Worm (Caenorhabditis elegans): ENCODE results near the gene C30H6.12.

The C30H6.12 gene

DNA sequence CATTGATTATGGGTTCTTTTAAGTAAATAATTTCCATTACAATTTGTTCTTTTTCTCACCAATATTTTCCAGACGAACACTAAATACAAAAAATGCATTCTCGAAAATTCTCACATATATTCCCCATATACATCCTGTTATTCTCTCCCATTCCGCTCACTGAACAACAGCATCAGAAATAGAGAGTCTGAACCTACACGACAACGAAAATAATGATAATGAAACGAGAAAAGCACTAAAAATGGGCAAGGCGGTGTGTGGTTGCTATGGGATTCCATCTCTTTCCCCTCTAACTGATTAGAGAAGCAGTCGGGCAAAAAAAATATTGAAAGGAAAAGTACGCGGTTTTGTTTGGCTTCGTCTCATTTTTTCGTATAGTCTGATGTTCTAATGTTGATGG lies at the start of gene C30H6.12:
Gene C30H6.12, plus strand, starts transcription at position 301 of the 400 bp plus-strand sequence.
- no peak for TF ChIP-seq unc-62 (GFP tag; optimal IDR thresholded peaks at IDR 0.05)

DNA sequence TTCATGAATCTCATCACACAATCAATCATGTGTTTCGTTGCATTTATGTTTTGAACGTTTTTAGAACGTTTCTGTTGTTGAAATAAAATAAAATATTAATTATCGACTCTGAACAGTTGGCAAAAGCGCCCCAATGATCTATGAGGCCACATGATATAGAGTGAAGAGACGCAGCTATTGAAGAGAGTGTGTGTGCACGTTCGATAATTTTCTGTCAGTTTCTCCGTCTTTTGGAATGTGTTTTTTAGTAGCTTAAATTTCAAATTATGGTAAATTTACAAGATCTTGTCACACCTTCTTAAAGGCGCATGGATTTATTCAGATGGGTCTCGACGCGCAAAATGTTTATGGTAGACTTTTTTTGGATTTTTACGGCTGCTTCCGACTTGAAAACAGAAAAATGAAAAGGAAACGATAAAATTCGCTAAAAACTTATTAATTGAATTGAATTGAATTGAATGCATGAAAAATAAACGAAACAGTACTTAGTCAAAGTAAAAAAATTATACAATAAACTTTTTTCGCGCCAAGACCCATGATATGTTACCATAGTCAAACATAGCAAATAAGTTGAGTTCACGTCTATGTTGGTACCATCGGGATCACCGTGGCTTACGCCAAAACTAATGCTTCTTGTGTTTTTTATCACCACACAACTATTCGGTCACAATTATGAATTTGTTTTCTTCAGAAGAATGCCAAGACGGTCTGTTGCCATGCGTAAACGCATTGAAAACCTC lies 49.4 kb upstream of the C30H6.12 start, which contains the start of gene C49C3.15:
Gene C49C3.15, plus strand, starts transcription at position 690 of the 740 bp plus-strand sequence.
- no peak for TF ChIP-seq unc-62 (GFP tag; optimal IDR thresholded peaks at IDR 0.05)

DNA sequence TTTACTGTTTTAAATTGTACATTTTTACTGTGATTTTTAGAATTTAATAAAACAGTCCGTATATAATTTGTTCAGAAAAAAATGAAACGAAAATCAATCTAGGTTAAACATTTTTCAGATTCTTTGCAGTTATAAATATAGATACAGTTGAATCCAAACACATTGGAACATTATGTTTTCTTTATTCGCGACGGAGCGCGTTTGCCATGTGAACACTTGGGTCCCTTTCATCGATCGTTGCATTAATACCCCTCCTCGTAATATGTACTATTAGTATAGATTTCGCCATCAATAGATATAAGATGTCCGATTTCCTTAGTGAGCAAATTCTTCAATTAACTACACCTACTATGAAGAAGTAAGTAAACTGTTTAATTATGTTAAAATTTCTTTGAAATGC lies 48.1 kb upstream of the C30H6.12 start, which contains the start of gene C49C3.8:
Gene C49C3.8, plus strand, starts transcription at position 173 of the 400 bp plus-strand sequence.
- TF ChIP-seq unc-62 (GFP tag; optimal IDR thresholded peaks at IDR 0.05): no peak

DNA sequence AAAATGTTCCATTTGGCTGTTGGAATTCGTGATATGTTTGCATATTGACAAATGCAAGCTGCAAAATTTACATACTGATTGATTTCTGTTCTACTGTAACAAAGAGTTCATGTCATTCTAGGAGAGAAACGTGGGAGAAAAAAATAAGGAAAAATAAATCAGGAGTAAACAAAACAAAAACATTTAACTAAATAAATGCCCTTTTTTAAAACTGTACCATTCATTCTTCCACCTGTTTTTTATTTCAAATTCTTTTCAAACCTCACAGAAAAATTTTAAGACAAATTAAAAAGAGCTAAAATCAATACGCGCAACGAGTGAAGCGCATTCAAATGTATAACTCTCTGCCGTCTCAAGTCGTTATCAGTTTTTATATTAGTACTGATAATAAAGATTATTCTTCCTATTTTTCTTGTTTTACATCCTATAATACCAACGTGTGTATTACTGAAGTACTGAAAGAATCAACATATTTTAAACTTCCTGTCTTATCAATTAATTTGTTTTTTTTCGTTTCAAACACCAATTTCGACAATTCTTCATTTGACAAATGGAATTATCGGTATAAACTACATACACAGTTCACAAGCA lies 44.1 kb upstream of the C30H6.12 start, which contains the start of gene C49C3.10:
Gene C49C3.10, minus strand, starts transcription at position 51 of the 591 bp plus-strand sequence.
- no peak for TF ChIP-seq unc-62 (GFP tag; optimal IDR thresholded peaks at IDR 0.05)

DNA sequence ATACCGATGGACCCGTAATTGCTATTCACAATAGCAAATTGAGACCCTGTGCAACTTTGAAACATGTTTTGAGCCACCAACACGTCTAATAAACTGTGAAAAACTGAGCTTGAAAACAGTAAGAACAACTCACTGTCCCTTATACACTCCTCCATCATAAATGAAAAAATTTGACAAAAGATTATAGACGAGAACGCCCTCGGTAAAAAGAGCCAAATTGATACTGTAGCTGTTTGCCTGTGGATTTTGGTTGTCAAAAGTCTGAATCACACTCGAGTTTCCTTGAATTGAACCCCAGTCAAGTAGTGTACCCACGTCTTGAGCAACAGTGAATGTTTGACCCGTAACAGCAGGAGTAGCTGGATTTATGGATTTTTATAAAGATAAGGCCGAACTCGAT lies 42.1 kb upstream of the C30H6.12 start:
- TF ChIP-seq unc-62 (GFP tag; optimal IDR thresholded peaks at IDR 0.05): no peak

DNA sequence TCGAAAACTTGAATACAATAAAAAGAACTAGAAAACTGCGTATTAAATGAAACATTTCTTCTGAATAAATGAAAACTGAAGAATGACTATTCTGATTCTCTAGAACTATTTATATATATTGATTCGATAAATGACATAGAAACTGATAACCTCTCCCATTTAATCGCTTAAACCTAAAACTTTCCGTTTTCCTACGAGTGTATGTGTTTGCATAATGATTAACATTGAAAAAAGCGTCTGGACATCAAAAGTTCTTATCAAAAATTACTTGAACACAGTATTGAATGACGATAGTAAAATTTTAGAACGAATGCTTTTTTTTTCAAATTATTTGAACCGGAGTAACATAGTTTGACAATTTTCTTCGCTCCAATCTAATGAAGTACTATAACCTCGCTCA lies 41.0 kb upstream of the C30H6.12 start, which contains the start of gene C49C3.9:
Gene C49C3.9, minus strand, starts transcription at position 136 of the 400 bp plus-strand sequence.
- TF ChIP-seq unc-62 (GFP tag; optimal IDR thresholded peaks at IDR 0.05): no peak

DNA sequence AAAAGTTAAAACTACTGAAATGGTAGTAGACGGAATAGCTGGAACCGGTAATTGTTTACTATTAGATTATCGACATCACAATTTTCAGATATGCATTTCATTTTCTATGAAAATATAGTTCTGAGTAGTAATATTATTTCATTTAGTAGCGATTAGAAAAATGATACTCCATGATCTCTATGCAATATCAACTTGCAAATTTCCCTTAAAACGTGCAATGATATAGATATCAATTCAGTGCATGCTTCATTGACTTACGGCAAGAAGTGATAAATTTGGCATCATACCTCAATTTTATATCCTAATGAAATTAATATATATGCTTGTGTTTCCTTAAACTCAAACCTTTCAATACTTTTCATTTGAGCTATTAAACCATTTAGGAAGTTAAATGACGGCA lies 40.5 kb upstream of the C30H6.12 start, which contains the start of gene C49C3.21:
Gene C49C3.21, plus strand, starts transcription at position 301 of the 400 bp plus-strand sequence.
- TF ChIP-seq unc-62 (GFP tag; optimal IDR thresholded peaks at IDR 0.05): no peak

DNA sequence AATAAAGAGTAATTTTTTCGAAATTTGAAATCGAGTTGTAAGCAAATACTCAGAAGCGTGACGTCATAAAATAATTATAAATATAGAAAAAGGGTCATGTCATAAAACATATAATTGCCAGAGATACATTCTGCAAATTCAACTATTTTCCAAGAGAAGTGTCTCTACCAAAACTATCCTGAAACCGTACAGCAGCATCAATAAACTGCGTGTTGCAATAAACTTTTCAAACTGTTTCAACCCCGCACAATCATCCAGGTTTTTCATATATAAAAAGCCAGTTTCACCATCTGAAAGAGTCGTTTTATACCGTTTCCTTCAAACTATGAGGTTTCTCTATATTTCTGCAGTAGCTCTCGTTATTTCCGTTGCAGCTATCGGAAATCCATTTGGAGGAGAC lies 39.7 kb upstream of the C30H6.12 start, which contains the start of gene C49C3.11:
Gene C49C3.11, plus strand, starts transcription at position 301 of the 400 bp plus-strand sequence.
- no peak for TF ChIP-seq unc-62 (GFP tag; optimal IDR thresholded peaks at IDR 0.05)

DNA sequence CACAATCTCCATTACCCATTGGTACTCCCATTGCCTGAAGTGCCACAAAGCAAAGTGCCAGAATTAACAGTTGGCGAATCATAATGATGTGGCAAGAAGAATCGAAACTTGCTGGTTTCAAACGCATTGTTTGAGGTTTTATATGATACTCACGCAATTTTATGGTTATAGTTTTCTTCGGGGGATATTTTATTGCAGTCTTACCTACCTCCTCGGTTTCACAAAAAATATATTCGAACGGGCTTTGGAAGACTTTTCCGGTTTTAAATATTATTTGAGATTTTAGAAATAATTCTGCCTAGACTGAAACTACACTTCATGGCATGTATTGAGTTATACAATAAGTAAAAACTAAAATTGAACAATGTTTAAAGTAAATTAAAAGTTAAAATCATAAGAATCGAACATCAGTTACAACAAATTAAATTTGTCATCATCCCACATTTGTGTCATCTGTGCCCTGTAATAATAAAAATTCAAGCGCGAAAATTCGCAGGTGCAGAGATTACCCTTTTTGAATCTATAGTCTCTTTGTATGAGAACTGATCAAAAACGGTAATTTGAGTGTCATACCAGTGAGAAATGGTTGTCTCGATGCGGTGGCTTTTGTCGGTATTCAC lies 36.4 kb upstream of the C30H6.12 start, which contains the start of the genes clec-197 and clec-198:
Gene clec-197, minus strand, starts transcription at position 101 of the 620 bp plus-strand sequence.
Gene clec-198, plus strand, starts transcription at position 570 of the 620 bp plus-strand sequence.
- no peak for TF ChIP-seq unc-62 (GFP tag; optimal IDR thresholded peaks at IDR 0.05)

DNA sequence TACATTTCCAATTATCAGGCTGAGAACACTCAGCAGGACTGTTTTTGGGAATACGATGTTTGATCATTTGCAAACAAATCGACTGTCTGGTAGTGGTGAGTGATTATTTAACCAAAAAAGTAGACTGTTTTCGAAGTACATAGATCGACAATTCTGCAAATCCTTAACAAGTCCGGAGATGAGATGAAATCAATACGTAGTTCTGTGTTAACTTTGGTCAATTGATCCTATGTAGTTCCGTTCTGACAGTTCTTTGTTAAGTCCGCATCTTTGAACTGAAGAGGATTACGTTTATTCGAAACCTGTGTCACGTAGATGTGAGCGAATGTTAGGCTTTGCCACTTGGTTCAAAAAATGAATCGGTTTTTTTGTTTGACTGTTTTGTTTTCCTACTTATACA lies 31.6 kb upstream of the C30H6.12 start, which contains the start of gene clec-199:
Gene clec-199, plus strand, starts transcription at position 301 of the 400 bp plus-strand sequence.
- no peak for TF ChIP-seq unc-62 (GFP tag; optimal IDR thresholded peaks at IDR 0.05)

DNA sequence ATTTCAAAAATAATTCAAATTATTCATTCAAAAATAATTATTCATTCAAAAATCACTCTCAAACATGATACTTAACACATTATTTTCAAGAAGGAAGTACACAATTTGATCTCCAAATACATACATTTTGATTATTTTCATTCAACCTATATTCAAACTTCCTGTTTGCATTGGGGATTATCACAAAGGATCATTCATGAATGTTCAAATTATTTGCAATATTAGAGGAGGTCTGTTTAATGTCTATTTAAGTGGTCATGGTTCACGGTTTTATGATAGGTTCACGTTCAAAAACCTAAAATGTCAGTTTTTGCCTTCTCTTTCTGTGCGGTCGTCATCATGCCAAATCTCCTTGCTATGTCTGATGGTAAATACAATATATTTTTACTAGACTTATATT lies 22.0 kb upstream of the C30H6.12 start, which contains the start of gene clec-202:
Gene clec-202, plus strand, starts transcription at position 301 of the 400 bp plus-strand sequence.
- TF ChIP-seq unc-62 (GFP tag; optimal IDR thresholded peaks at IDR 0.05): no peak

DNA sequence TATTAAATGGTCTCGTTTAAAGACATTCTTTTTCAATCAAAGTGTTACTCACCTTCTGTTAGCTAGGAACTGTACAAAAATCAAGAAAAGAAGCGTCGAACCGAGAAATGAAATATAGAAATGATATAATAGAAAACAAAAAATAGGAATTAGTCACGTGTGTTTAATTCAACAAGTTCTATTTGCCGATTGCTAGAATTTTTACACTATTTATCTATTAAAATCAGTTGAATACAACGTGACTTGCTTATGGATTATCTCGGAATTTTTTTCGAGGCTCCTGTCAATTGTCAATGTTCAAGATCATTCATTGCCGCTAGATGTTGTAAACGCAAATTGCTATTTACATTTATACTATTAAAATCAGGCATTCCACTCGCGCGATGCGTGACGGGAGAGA lies 15.9 kb upstream of the C30H6.12 start, which contains the start of gene zipt-17:
Gene zipt-17, minus strand, starts transcription at position 101 of the 400 bp plus-strand sequence.
- TF ChIP-seq unc-62 (GFP tag; optimal IDR thresholded peaks at IDR 0.05): no peak

DNA sequence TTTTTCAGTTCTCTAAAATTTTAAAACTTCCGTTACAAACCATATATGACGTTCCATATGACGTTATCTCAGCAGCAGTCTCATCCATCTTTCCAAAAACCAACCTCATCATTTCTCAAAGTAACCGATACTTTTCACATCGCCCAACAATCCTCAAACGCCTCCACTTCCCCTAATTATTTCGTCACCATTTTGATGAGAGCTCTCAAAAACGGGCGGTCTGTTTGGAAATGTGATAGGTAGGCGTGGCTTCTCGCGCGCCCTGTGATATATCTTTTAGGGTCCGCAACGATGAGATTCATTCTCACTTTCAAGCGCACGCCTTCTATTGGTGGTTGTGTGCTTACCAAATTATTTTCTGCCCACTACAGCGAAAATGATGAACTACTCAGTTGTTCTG lies 14.9 kb upstream of the C30H6.12 start, which contains the start of gene trh-1:
Gene trh-1, plus strand, starts transcription at position 301 of the 400 bp plus-strand sequence.
- no peak for TF ChIP-seq unc-62 (GFP tag; optimal IDR thresholded peaks at IDR 0.05)

DNA sequence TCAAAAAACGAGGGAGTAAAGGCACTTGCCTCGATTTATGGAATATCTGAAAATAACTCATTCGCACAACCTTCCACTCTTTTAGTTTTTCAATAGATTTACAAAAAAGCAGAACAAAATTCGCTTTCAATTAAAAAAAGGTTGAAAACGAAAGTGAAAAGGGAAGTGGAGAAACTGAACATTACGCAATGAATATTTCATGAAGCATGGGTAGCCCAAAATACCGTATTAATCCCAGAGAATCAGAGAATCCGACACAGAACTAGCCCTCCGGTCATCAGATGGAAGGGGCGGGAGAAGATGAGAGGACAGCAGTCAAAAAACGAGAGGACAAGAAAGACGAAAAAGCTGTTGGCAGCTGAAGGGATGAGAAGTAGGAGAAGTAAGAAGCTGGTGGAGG lies 11.7 kb upstream of the C30H6.12 start, which contains the start of gene C30H6.5:
Gene C30H6.5, plus strand, starts transcription at position 301 of the 400 bp plus-strand sequence.
- no peak for TF ChIP-seq unc-62 (GFP tag; optimal IDR thresholded peaks at IDR 0.05)

DNA sequence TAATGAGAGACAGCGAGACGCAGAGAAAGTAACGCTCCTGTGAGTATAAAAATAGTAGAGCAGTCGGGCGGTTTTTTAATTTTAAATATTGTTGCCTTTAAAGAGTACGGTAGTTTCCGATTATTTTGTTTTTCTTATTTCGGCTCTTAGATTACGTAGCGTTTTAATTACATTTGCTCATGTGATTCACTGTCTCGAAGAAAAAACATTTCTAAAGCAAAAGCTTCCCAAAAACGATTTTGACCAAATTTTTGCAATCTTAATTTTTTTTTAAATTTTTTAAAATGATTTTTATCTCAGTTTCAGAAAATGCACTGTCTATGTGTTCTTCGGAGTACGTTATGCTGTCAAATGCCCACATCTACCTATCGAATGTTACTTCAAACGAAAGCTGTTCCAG lies 7.0 kb upstream of the C30H6.12 start, which contains the start of gene haf-1:
Gene haf-1, plus strand, starts transcription at position 301 of the 400 bp plus-strand sequence.
- no peak for TF ChIP-seq unc-62 (GFP tag; optimal IDR thresholded peaks at IDR 0.05)
